Worm (Caenorhabditis elegans) whole organism, mixed stage, embryonic: ENCODE measurements around the gene pqn-42.
A peak's percentile ranks its signal among the peaks of the same experiment; 100 is the strongest.

ENCODE experiments used
- bed-3 ChIP-seq: fragments of 200-800 bp; sonication (Bioruptor generic); optimal IDR thresholded peaks from 3 replicates; lab custom pipeline; 2018; ENCODE audit warnings: mild to moderate bottlenecking, missing genetic modification characterization, moderate library complexity, missing compliant biosample characterization
- blmp-1 ChIP-seq: fragments of 150-350 bp; optimal IDR thresholded peaks from 2 replicates; lab custom pipeline; 2014; ENCODE audit warnings: missing biosample characterization, missing genetic modification characterization
- ceh-39 ChIP-seq: fragments of 150-350 bp; optimal IDR thresholded peaks from 2 replicates; lab custom pipeline; 2014; ENCODE audit warnings: missing biosample characterization, missing genetic modification characterization
- ceh-43 ChIP-seq: fragments of 200-800 bp; sonication (Bioruptor generic); optimal IDR thresholded peaks from 2 replicates; lab custom pipeline; 2018; ENCODE audit warnings: mild to moderate bottlenecking, missing genetic modification characterization, moderate library complexity, missing compliant biosample characterization
- ceh-83 ChIP-seq: fragments of 200-800 bp; sonication (Bioruptor generic); optimal IDR thresholded peaks from 2 replicates; lab custom pipeline; 2018; ENCODE audit warnings: mild to moderate bottlenecking, missing genetic modification characterization, missing compliant biosample characterization
- ces-1 ChIP-seq: fragments of 150-350 bp; optimal IDR thresholded peaks from 2 replicates; lab custom pipeline; 2014; ENCODE audit warnings: missing biosample characterization, missing genetic modification reagents, missing genetic modification characterization
- cnd-1 ChIP-seq: fragments of 200-800 bp; sonication (Bioruptor generic); optimal IDR thresholded peaks from 2 replicates; lab custom pipeline; 2018; ENCODE audit warnings: mild to moderate bottlenecking, missing genetic modification characterization, missing compliant biosample characterization
- drap-1 ChIP-seq: fragments of 200-800 bp; sonication (Bioruptor generic); optimal IDR thresholded peaks from 3 replicates; lab custom pipeline; 2018; ENCODE audit warnings: mild to moderate bottlenecking, missing genetic modification characterization, missing compliant biosample characterization
- elt-3 ChIP-seq: fragments of 150-350 bp; optimal IDR thresholded peaks from 2 replicates; lab custom pipeline; 2014; ENCODE audit warnings: missing biosample characterization, missing genetic modification characterization
- flh-1 ChIP-seq: fragments of 200-800 bp; sonication (Bioruptor generic); optimal IDR thresholded peaks from 2 replicates; lab custom pipeline; 2018; ENCODE audit warnings: mild to moderate bottlenecking, missing genetic modification characterization, moderate library complexity, missing compliant biosample characterization
- ham-2 ChIP-seq: fragments of 200-800 bp; sonication (Bioruptor generic); optimal IDR thresholded peaks from 2 replicates; lab custom pipeline; 2018; ENCODE audit warnings: mild to moderate bottlenecking, missing genetic modification characterization, missing compliant biosample characterization
- hlh-1 ChIP-seq: fragments of 150-350 bp; optimal IDR thresholded peaks from 2 replicates; lab custom pipeline; 2014; ENCODE audit warnings: missing biosample characterization, missing genetic modification reagents, missing genetic modification characterization
- lin-13 ChIP-seq: fragments of 150-350 bp; optimal IDR thresholded peaks from 2 replicates; lab custom pipeline; 2014; ENCODE audit warnings: missing biosample characterization, missing genetic modification characterization
- lsy-2 ChIP-seq: fragments of 150-350 bp; optimal IDR thresholded peaks from 2 replicates; lab custom pipeline; 2014; ENCODE audit warnings: missing biosample characterization, missing genetic modification characterization
- mab-5 ChIP-seq: fragments of 150-350 bp; optimal IDR thresholded peaks from 2 replicates; lab custom pipeline; 2014; ENCODE audit warnings: missing biosample characterization, missing genetic modification characterization
- nhr-12 ChIP-seq: fragments of 150-350 bp; optimal IDR thresholded peaks from 2 replicates; lab custom pipeline; 2014; ENCODE audit warnings: missing biosample characterization, missing genetic modification characterization
- nhr-2 ChIP-seq: fragments of 150-350 bp; optimal IDR thresholded peaks from 2 replicates; lab custom pipeline; 2014; ENCODE audit warnings: missing biosample characterization, missing genetic modification characterization
- nhr-237 ChIP-seq: fragments of 150-350 bp; optimal IDR thresholded peaks from 2 replicates; lab custom pipeline; 2014; ENCODE audit warnings: missing biosample characterization, missing genetic modification characterization
- sem-2 ChIP-seq: fragments of 200-800 bp; sonication (Bioruptor generic); optimal IDR thresholded peaks from 2 replicates; lab custom pipeline; 2018; ENCODE audit warnings: mild to moderate bottlenecking, missing genetic modification characterization, missing compliant biosample characterization
- sptf-1 ChIP-seq: sonication (generic microtip); optimal IDR thresholded peaks from 2 replicates; lab custom pipeline; 2017; ENCODE audit warnings: mild to moderate bottlenecking, missing genetic modification characterization, moderate library complexity, missing compliant biosample characterization
- tbx-8 ChIP-seq: fragments of 200-800 bp; sonication (Bioruptor generic); optimal IDR thresholded peaks from 2 replicates; lab custom pipeline; 2018; ENCODE audit warnings: mild to moderate bottlenecking, missing genetic modification characterization, moderate library complexity, missing compliant biosample characterization
- unc-120 ChIP-seq: sonication (generic microtip); optimal IDR thresholded peaks from 2 replicates; lab custom pipeline; 2017; ENCODE audit warnings: missing genetic modification characterization, missing compliant biosample characterization; ENCODE audit not compliant: poor library complexity, severe bottlenecking
- unc-62 ChIP-seq: fragments of 150-350 bp; optimal IDR thresholded peaks from 2 replicates; lab custom pipeline; 2014; ENCODE audit warnings: missing biosample characterization, missing genetic modification reagents, missing genetic modification characterization
- zip-8 ChIP-seq: fragments of 150-350 bp; optimal IDR thresholded peaks from 2 replicates; lab custom pipeline; 2014; ENCODE audit warnings: missing biosample characterization, missing genetic modification characterization
- ztf-11 ChIP-seq: fragments of 150-350 bp; optimal IDR thresholded peaks from 2 replicates; lab custom pipeline; 2014; ENCODE audit warnings: missing biosample characterization, missing genetic modification characterization

pqn-42 gene

ce11 chrII:2481621-2482020 lies 22.8 kb upstream of the pqn-42 start, which contains the start of gene F53G2.2:
TSS of gene F53G2.2 (plus strand) at chrII:2481921.
- TF ChIP-seq cnd-1 (tag; lab: Kevin White, UChicago) (no peak), lsy-2 (no peak)
- TF ChIP-seq, all 35 proteins: peak for 0

ce11 chrII:2480099-2480498 lies 21.3 kb upstream of the pqn-42 start, which contains the start of gene F53G2.3:
TSS of gene F53G2.3 (plus strand) at chrII:2480399.
- TF ChIP-seq unc-120 (tag; lab: Kevin White, UChicago) (no peak), elt-3 (no peak), nhr-237 (tag; lab: Kevin White, UChicago) (no peak), cnd-1 (tag; lab: Kevin White, UChicago) (no peak), unc-62 (GFP tag; lab: Kevin White, UChicago) (no peak)
- TF ChIP-seq, all 35 proteins: peak for 0

- no peak for TF ChIP-seq tbx-8 (GFP tag; lab: Kevin White, UChicago)
- no peak for TF ChIP-seq flh-1
- no peak for TF ChIP-seq ceh-83 (GFP tag; lab: Kevin White, UChicago)
- TF ChIP-seq ces-1 (GFP tag; lab: Kevin White, UChicago) = peak; percentile 38
- no peak for TF ChIP-seq unc-120 (tag; lab: Kevin White, UChicago)
Measured at ce11 chrII:2479047-2479446, 20.3 kb upstream of the pqn-42 start, which contains the start of gene F53G2.12. TSS of gene F53G2.12 (minus strand) at chrII:2479090.

ce11 chrII:2478543-2478942 lies 19.8 kb upstream of the pqn-42 start, which contains the start of gene mnat-1:
TSS of gene mnat-1 (minus strand) at chrII:2478643.
- TF ChIP-seq elt-3 = no peak
- TF ChIP-seq nhr-237 (tag; lab: Kevin White, UChicago) = no peak
- no peak for TF ChIP-seq unc-62 (GFP tag; lab: Kevin White, UChicago)
- TF ChIP-seq sem-2 = no peak
- TF ChIP-seq nhr-12 (tag; lab: Kevin White, UChicago) = no peak
- TF ChIP-seq sptf-1 (tag; lab: Kevin White, UChicago) = no peak
- no peak for TF ChIP-seq ceh-83 (GFP tag; lab: Kevin White, UChicago)
- TF ChIP-seq ceh-43 (GFP tag; lab: Kevin White, UChicago) = no peak
- no peak for TF ChIP-seq bed-3 (GFP tag; lab: Kevin White, UChicago)
- TF ChIP-seq drap-1 = no peak
- TF ChIP-seq ham-2 (GFP tag; lab: Kevin White, UChicago) = no peak
- TF ChIP-seq nhr-2 (tag; lab: Kevin White, UChicago) = no peak
- TF ChIP-seq lsy-2 = no peak
- TF ChIP-seq, all 35 proteins: peak for 0

ce11 chrII:2473270-2473669 lies 14.5 kb upstream of the pqn-42 start, which contains the start of gene tsr-1:
TSS of gene tsr-1 (minus strand) at chrII:2473370.
- no peak for TF ChIP-seq hlh-1 (tag; lab: Kevin White, UChicago)
- TF ChIP-seq mab-5 (tag; lab: Kevin White, UChicago) = no peak
- no peak for TF ChIP-seq blmp-1 (tag; lab: Kevin White, UChicago)
- TF ChIP-seq unc-62 (GFP tag; lab: Kevin White, UChicago) = no peak
- no peak for TF ChIP-seq ztf-11 (tag; lab: Kevin White, UChicago)
- TF ChIP-seq ces-1 (GFP tag; lab: Kevin White, UChicago) = no peak

ce11 chrII:2468885-2469284 lies 10.1 kb upstream of the pqn-42 start:
- no peak for TF ChIP-seq zip-8 (tag; lab: Kevin White, UChicago)

ce11 chrII:2456973-2457372 lies 1.8 kb downstream of the pqn-42 start:
- TF ChIP-seq zip-8 (tag; lab: Kevin White, UChicago) = peak; percentile 15
- TF ChIP-seq nhr-2 (tag; lab: Kevin White, UChicago) = no peak
- TF ChIP-seq, all 35 proteins: peak for 1

- TF ChIP-seq ceh-39 (tag; lab: Kevin White, UChicago) = no peak
- peak; percentile 55 for TF ChIP-seq lin-13 (tag; lab: Kevin White, UChicago)
- TF ChIP-seq lsy-2 = peak; percentile 79
Measured at ce11 chrII:2455931-2456576, 2.7 kb downstream of the pqn-42 start.
